Fruit fly (Drosophila melanogaster) whole organism, wandering third instar larva: Measurements from ENCODE around the gene wb.
A peak's percentile ranks its signal among the peaks of the same experiment; 100 is the strongest.

Experiments
- Abd-B ChIP-seq: fragments of >200 bp; optimal IDR thresholded peaks from 2 replicates; lab custom pipeline; 2017; ENCODE audit warnings: missing biosample characterization, missing genetic modification characterization
- CG32264 ChIP-seq: fragments of 200-800 bp; sonication (Bioruptor generic); optimal IDR thresholded peaks from 2 replicates; lab custom pipeline; 2016; ENCODE audit warnings: missing biosample characterization, missing genetic modification characterization
- CG9705 ChIP-seq: fragments of 200-800 bp; sonication (Bioruptor generic); optimal IDR thresholded peaks from 2 replicates; lab custom pipeline; 2018; ENCODE audit warnings: missing biosample characterization, mild to moderate bottlenecking, missing genetic modification characterization
- CrebA ChIP-seq: fragments of 200-800 bp; sonication (Bioruptor generic); optimal IDR thresholded peaks from 2 replicates; lab custom pipeline; 2016; ENCODE audit warnings: missing biosample characterization, mild to moderate bottlenecking, missing genetic modification characterization, borderline replicate concordance
- Dfd ChIP-seq: fragments of >200 bp; optimal IDR thresholded peaks from 2 replicates; lab custom pipeline; 2017; ENCODE audit warnings: missing biosample characterization, missing genetic modification characterization
- Dif ChIP-seq: fragments of 200-275, 200-300 bp; sonication (Bioruptor generic); optimal IDR thresholded peaks from 2 replicates; lab custom pipeline; 2018; ENCODE audit warnings: missing biosample characterization, missing genetic modification characterization; ENCODE audit not compliant: partially characterized antibody
- GATAd ChIP-seq: sonication (Bioruptor generic); optimal IDR thresholded peaks from 2 replicates; lab custom pipeline; 2016; ENCODE audit warnings: missing biosample characterization, missing genetic modification characterization
- HLH106 ChIP-seq: fragments of 200-800 bp; optimal IDR thresholded peaks from 3 replicates; lab custom pipeline; 2019; ENCODE audit warnings: missing biosample characterization, mild to moderate bottlenecking, missing genetic modification characterization, moderate library complexity
- Hnf4 ChIP-seq: fragments of 200-800 bp; sonication (Bioruptor generic); optimal IDR thresholded peaks from 2 replicates; lab custom pipeline; 2016; ENCODE audit warnings: missing biosample characterization, mild to moderate bottlenecking, missing genetic modification characterization
- Hr78 ChIP-seq: fragments of >200 bp; optimal IDR thresholded peaks from 2 replicates; lab custom pipeline; 2017; ENCODE audit warnings: missing biosample characterization, missing genetic modification characterization
- Hr83 ChIP-seq: fragments of 200-300 bp; sonication (Bioruptor generic); optimal IDR thresholded peaks from 2 replicates; lab custom pipeline; 2016; ENCODE audit warnings: missing biosample characterization, mild to moderate bottlenecking, missing genetic modification characterization, moderate library complexity; ENCODE audit not compliant: poor library complexity, severe bottlenecking
- Jra ChIP-seq: sonication (Bioruptor generic); optimal IDR thresholded peaks from 2 replicates; lab custom pipeline; 2016; ENCODE audit warnings: missing biosample characterization, missing genetic modification characterization
- Mio ChIP-seq: sonication (Bioruptor generic); optimal IDR thresholded peaks from 2 replicates; lab custom pipeline; 2016; ENCODE audit warnings: missing biosample characterization, missing genetic modification characterization
- Myc ChIP-seq: fragments of >200 bp; optimal IDR thresholded peaks from 2 replicates; lab custom pipeline; 2017
- N ChIP-seq: fragments of >200 bp; optimal IDR thresholded peaks from 2 replicates; lab custom pipeline; 2018; ENCODE audit warnings: missing biosample characterization, missing external identifiers, missing genetic modification characterization
- OdsH ChIP-seq: fragments of 200-800 bp; sonication (Bioruptor generic); optimal IDR thresholded peaks from 2 replicates; lab custom pipeline; 2016; ENCODE audit warnings: missing biosample characterization, mild to moderate bottlenecking, missing genetic modification characterization
- Rel ChIP-seq, 2 experiments: fragments of 200-800 bp; sonication (Bioruptor generic) in 1 of 2; optimal IDR thresholded peaks; 2 replicates in 1 of 2; 3 replicates in 1 of 2; lab custom pipeline; 2016 to 2019; ENCODE audit warnings: mild to moderate bottlenecking in 2 of 2, missing biosample characterization in 2 of 2, missing genetic modification characterization in 2 of 2, moderate library complexity in 1 of 2
- Sp1 ChIP-seq: fragments of 200-800 bp; sonication (Bioruptor generic); optimal IDR thresholded peaks from 3 replicates; lab custom pipeline; 2019; ENCODE audit warnings: missing biosample characterization, mild to moderate bottlenecking, missing genetic modification characterization, moderate library complexity
- Vsx2 ChIP-seq: fragments of 200-300, 225-300 bp; sonication (Bioruptor generic); optimal IDR thresholded peaks from 2 replicates; lab custom pipeline; 2018; ENCODE audit warnings: missing biosample characterization, missing genetic modification characterization; ENCODE audit not compliant: partially characterized antibody
- br ChIP-seq: fragments of 200-800 bp; sonication (Bioruptor generic); optimal IDR thresholded peaks from 2 replicates; lab custom pipeline; 2016; ENCODE audit warnings: missing biosample characterization, missing genetic modification characterization
- brk ChIP-seq: fragments of 200-800 bp; sonication (Bioruptor generic); optimal IDR thresholded peaks from 2 replicates; lab custom pipeline; 2016; ENCODE audit warnings: missing biosample characterization, mild to moderate bottlenecking, missing genetic modification characterization
- dl ChIP-seq, 2 experiments: fragments of 175-275, 200-275 bp in 1 of 2; fragments of 200-275 bp in 1 of 2; sonication (Bioruptor generic); optimal IDR thresholded peaks; lab custom pipeline; 2018; ENCODE audit warnings: mild to moderate bottlenecking in 2 of 2, missing biosample characterization in 2 of 2, missing genetic modification characterization in 2 of 2, moderate library complexity in 2 of 2; ENCODE audit not compliant: partially characterized antibody in 2 of 2, insufficient read depth in 1 of 2
- dmrt93B ChIP-seq: fragments of 200-800 bp; sonication (Bioruptor generic); optimal IDR thresholded peaks from 2 replicates; lab custom pipeline; 2018; ENCODE audit warnings: missing biosample characterization, mild to moderate bottlenecking, missing genetic modification characterization
- dsf ChIP-seq: sonication (Bioruptor generic); optimal IDR thresholded peaks from 2 replicates; lab custom pipeline; 2016; ENCODE audit warnings: missing biosample characterization, missing genetic modification characterization, borderline replicate concordance
- ey ChIP-seq: fragments of 200-800 bp; sonication (Bioruptor generic); optimal IDR thresholded peaks from 2 replicates; lab custom pipeline; 2016; ENCODE audit warnings: missing biosample characterization, missing genetic modification characterization
- foxo ChIP-seq, 2 experiments: fragments of 200-800 bp; sonication (Bioruptor generic); optimal IDR thresholded peaks; 2 replicates in 1 of 2; 3 replicates in 1 of 2; lab custom pipeline; 2016 to 2017; ENCODE audit warnings: missing biosample characterization in 2 of 2, missing genetic modification characterization in 2 of 2
- fru ChIP-seq: fragments of 200-800 bp; sonication (Bioruptor generic); optimal IDR thresholded peaks from 3 replicates; lab custom pipeline; 2016; ENCODE audit warnings: missing biosample characterization, mild to moderate bottlenecking, missing genetic modification characterization
- h ChIP-seq: fragments of 200-800 bp; sonication (Bioruptor generic); optimal IDR thresholded peaks from 3 replicates; lab custom pipeline; 2016; ENCODE audit warnings: missing biosample characterization, mild to moderate bottlenecking, missing genetic modification characterization
- jim ChIP-seq: fragments of 175-275, 200-325 bp; sonication (Bioruptor generic); optimal IDR thresholded peaks from 2 replicates; lab custom pipeline; 2016; ENCODE audit warnings: missing biosample characterization, mild to moderate bottlenecking, missing genetic modification characterization
- lola ChIP-seq: fragments of >200 bp; optimal IDR thresholded peaks from 2 replicates; lab custom pipeline; 2017; ENCODE audit warnings: missing biosample characterization, missing genetic modification characterization
- pan ChIP-seq: fragments of >200 bp; optimal IDR thresholded peaks from 2 replicates; lab custom pipeline; 2017
- psq ChIP-seq: fragments of 200-800 bp; sonication (Bioruptor generic); optimal IDR thresholded peaks from 3 replicates; lab custom pipeline; 2017; ENCODE audit warnings: missing biosample characterization, mild to moderate bottlenecking, missing genetic modification characterization, moderate library complexity
- rgr ChIP-seq: fragments of 200-800 bp; sonication (Bioruptor generic); optimal IDR thresholded peaks from 3 replicates; lab custom pipeline; 2016; ENCODE audit warnings: missing biosample characterization, mild to moderate bottlenecking, missing genetic modification characterization
- sage ChIP-seq: fragments of 200-800 bp; sonication (Bioruptor generic); optimal IDR thresholded peaks from 2 replicates; lab custom pipeline; 2016; ENCODE audit warnings: missing biosample characterization, mild to moderate bottlenecking, missing genetic modification characterization
- sv ChIP-seq: fragments of 200-800 bp; sonication (Bioruptor generic); optimal IDR thresholded peaks from 3 replicates; lab custom pipeline; 2016; ENCODE audit warnings: missing biosample characterization, missing genetic modification characterization
- tai ChIP-seq: sonication (Bioruptor generic); optimal IDR thresholded peaks from 2 replicates; lab custom pipeline; 2016; ENCODE audit warnings: missing biosample characterization, missing genetic modification characterization
- usp ChIP-seq: fragments of >200 bp; optimal IDR thresholded peaks from 2 replicates; lab custom pipeline; 2017; ENCODE audit warnings: missing biosample characterization, missing genetic modification characterization
- woc ChIP-seq: sonication (Bioruptor generic); optimal IDR thresholded peaks from 2 replicates; lab custom pipeline; 2016; ENCODE audit warnings: missing biosample characterization, mild to moderate bottlenecking, missing genetic modification characterization

Gene wb

DNA sequence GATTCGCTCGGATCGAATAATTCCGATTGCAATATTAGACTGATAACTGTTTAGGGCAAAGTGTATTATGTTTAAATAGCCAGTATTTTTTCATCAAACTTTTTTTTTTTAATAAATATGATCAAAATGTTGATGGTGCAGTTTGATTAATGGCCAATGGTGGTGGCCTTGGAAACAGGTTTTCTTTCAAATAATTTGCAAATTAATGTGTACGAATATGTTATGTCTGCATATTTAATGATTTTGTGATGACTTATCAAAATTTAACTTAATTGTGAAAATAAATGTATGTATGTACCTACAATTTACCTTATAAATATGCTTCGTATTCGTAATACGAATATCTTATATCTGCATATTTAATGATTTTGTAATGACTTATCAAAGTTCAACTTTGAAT, 98.5 kb downstream of the wb start:
- TF ChIP-seq dsf, result no peak
- TF ChIP-seq Hnf4 (GFP tag; lab: Kevin White, UChicago), result no peak
- no peak for TF ChIP-seq pan (lab: Kevin White, UChicago)
- no peak for TF ChIP-seq br

DNA sequence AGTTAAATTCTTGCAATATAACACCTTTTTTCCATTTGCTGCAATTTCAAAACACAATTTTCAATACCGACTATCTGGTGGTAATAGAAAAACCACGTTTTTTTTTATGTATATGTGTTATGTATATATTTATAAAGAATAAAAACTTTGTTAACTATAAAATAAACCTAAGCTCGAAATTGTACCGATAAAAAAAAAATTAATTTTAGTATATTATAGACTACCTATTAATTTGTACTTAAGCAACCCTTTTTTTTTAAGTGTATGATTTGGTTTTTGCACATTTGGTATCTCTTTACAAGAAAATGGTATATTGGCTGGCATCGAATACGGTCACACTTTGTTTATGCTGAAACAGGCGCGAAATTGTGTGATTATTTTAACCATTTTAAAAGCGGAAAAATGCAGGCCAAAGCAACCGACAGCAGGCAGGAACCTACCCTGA, 98.9 kb downstream of the wb start, which contains the start of gene spel1:
Gene spel1, plus strand, starts transcription at position 334 of the 445 bp plus-strand sequence.
- peak; percentile 18 for TF ChIP-seq brk (GFP tag; lab: Kevin White, UChicago)
- no peak for TF ChIP-seq CrebA
- peak; percentile 54 for TF ChIP-seq rgr
- no peak for TF ChIP-seq dsf
- TF ChIP-seq h (GFP tag; lab: Kevin White, UChicago), result peak; percentile 40
- TF ChIP-seq psq (GFP tag; lab: Kevin White, UChicago), result peak; percentile 53
- TF ChIP-seq Sp1 (GFP tag; lab: Kevin White, UChicago), result peak; percentile 75
- peak; percentile 69 for TF ChIP-seq HLH106
- TF ChIP-seq CG32264 (GFP tag; lab: Kevin White, UChicago), result no peak
- TF ChIP-seq Hr78 (GFP tag; lab: Kevin White, UChicago), result no peak
- no peak for TF ChIP-seq Rel (GFP tag; optimal IDR thresholded peaks at IDR 0.05; lab: Kevin White, UChicago)
- peak; percentile 4 for TF ChIP-seq Rel (tag; optimal IDR thresholded peaks at IDR 0.05; lab: Kevin White, UChicago)
- peak; percentile 24 for TF ChIP-seq ey (GFP tag; lab: Kevin White, UChicago)
- no peak for TF ChIP-seq jim (GFP tag; lab: Kevin White, UChicago)
- TF ChIP-seq foxo (GFP tag; optimal IDR thresholded peaks at IDR 0.05; lab: Kevin White, UChicago), result peak in 1 of 2 experiments; percentile 68
- TF ChIP-seq Mio, result no peak
- TF ChIP-seq fru (GFP tag; lab: Kevin White, UChicago), result peak; percentile 50
- TF ChIP-seq OdsH (GFP tag; lab: Kevin White, UChicago), result peak; percentile 52
- TF ChIP-seq woc (GFP tag; lab: Kevin White, UChicago), result peak; percentile 28
- peak; percentile 55 for TF ChIP-seq Hnf4 (GFP tag; lab: Kevin White, UChicago)
- peak; percentile 26 for TF ChIP-seq sv (GFP tag; lab: Kevin White, UChicago)
- TF ChIP-seq, all 38 proteins: peak for 14

DNA sequence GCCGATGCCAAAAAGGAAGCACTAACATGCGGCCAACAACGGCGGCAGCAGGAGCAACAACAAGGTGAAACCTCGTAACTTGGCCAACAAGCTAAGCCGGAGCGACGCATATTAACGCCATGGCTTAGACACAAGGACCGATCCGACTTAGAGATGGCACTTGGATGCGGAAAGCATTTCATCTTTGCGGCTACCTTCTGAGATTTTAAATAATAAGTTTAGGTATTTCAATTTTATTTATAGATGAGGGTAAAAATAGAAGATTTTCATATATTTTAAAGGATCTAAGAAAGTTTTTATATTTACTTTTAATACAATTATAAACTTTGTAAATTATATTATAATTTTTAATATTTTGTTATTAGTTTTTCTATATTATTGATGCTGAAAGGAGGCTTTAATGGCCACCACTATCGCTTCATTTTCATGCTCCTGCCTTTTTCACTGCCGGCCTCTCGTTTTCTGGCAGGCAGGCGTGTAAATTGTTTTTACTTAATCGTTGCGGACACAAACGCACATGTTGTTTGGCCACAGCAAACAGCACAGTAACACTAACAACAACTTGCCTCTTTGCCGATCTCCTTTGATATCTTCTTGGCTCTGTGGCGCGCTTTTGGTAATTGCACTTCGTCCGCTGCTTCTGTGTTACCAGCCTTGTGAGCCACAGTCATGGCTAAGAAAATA, 103.9 kb downstream of the wb start:
- TF ChIP-seq sage (GFP tag; lab: Kevin White, UChicago) (no peak), rgr (peak; percentile 45), CG32264 (GFP tag; lab: Kevin White, UChicago) (no peak), jim (GFP tag; lab: Kevin White, UChicago) (no peak), CG9705 (GFP tag; lab: Kevin White, UChicago) (no peak), Vsx2 (GFP tag; lab: Kevin White, UChicago) (no peak), Dif (no peak), Jra (GFP tag; lab: Kevin White, UChicago) (no peak), psq (GFP tag; lab: Kevin White, UChicago) (peak; percentile 40), HLH106 (peak; percentile 56), woc (GFP tag; lab: Kevin White, UChicago) (no peak), brk (GFP tag; lab: Kevin White, UChicago) (no peak), GATAd (GFP tag; lab: Kevin White, UChicago) (no peak), sv (GFP tag; lab: Kevin White, UChicago) (no peak), lola (no peak), dsf (no peak), Rel (GFP tag; optimal IDR thresholded peaks at IDR 0.05; lab: Kevin White, UChicago) (no peak), Rel (tag; optimal IDR thresholded peaks at IDR 0.05; lab: Kevin White, UChicago) (no peak), dl (GFP tag; optimal IDR thresholded peaks at IDR 0.05; lab: Kevin White, UChicago; ENCODE audit: insufficient read depth in 1 of 2, partially characterized antibody in 2 of 2) (no peak), N (GFP tag; lab: Kevin White, UChicago) (no peak), dmrt93B (GFP tag; lab: Kevin White, UChicago) (no peak), Abd-B (GFP tag; lab: Kevin White, UChicago) (no peak), OdsH (GFP tag; lab: Kevin White, UChicago) (no peak), h (GFP tag; lab: Kevin White, UChicago) (peak; percentile 33), fru (GFP tag; lab: Kevin White, UChicago) (no peak), tai (GFP tag; lab: Kevin White, UChicago) (no peak), usp (GFP tag; lab: Kevin White, UChicago) (no peak), Sp1 (GFP tag; lab: Kevin White, UChicago) (peak; percentile 53), pan (lab: Kevin White, UChicago) (no peak), foxo (GFP tag; optimal IDR thresholded peaks at IDR 0.05; lab: Kevin White, UChicago) (peak in 1 of 2 experiments; percentile 40), Hnf4 (GFP tag; lab: Kevin White, UChicago) (no peak), ey (GFP tag; lab: Kevin White, UChicago) (no peak), CrebA (no peak), Hr78 (GFP tag; lab: Kevin White, UChicago) (no peak), Mio (no peak), Myc (lab: Kevin White, UChicago) (no peak), Hr83 (GFP tag; lab: Kevin White, UChicago) (no peak), br (no peak), Dfd (no peak)
- TF ChIP-seq, all 38 proteins: peak for 6
